Worm (Caenorhabditis elegans) whole organism, late embryonic: ENCODE results near the gene col-98.

ENCODE experiments used
- F13H6.1 ChIP-seq: sonication (generic microtip); optimal IDR thresholded peaks from 2 replicates; lab custom pipeline; 2016; ENCODE audit warnings: missing genetic modification characterization, missing compliant biosample characterization
- K02D7.2 ChIP-seq: sonication (generic microtip); optimal IDR thresholded peaks from 2 replicates; lab custom pipeline; 2017; ENCODE audit warnings: mild to moderate bottlenecking, missing genetic modification characterization, missing compliant biosample characterization
- K09A11.1 ChIP-seq: sonication (generic microtip); optimal IDR thresholded peaks from 2 replicates; lab custom pipeline; 2017; ENCODE audit warnings: antibody characterized with exemption, mild to moderate bottlenecking, missing genetic modification characterization, missing compliant biosample characterization; ENCODE audit not compliant: insufficient read depth
- Y22D7AL.16 ChIP-seq: sonication (generic microtip); optimal IDR thresholded peaks from 2 replicates; lab custom pipeline; 2016; ENCODE audit warnings: missing genetic modification characterization, missing compliant biosample characterization
- ahr-1 ChIP-seq: sonication (generic microtip); optimal IDR thresholded peaks from 2 replicates; lab custom pipeline; 2016; ENCODE audit warnings: missing genetic modification characterization, missing compliant biosample characterization
- ama-1 ChIP-seq: fragments of 150-350 bp; optimal IDR thresholded peaks from 2 replicates; lab custom pipeline; 2014
- ceh-14 ChIP-seq: sonication (generic microtip); optimal IDR thresholded peaks from 2 replicates; lab custom pipeline; 2016; ENCODE audit warnings: missing genotype, missing genetic modification characterization, missing compliant biosample characterization
- ceh-18 ChIP-seq: sonication (generic microtip); optimal IDR thresholded peaks from 2 replicates; lab custom pipeline; 2016; ENCODE audit warnings: missing genetic modification characterization, missing compliant biosample characterization
- ceh-19 ChIP-seq: fragments of 200-800 bp; sonication (Bioruptor generic); optimal IDR thresholded peaks from 2 replicates; lab custom pipeline; 2018; ENCODE audit warnings: mild to moderate bottlenecking, missing genetic modification characterization, missing compliant biosample characterization
- ceh-2 ChIP-seq: sonication (generic microtip); optimal IDR thresholded peaks from 2 replicates; lab custom pipeline; 2016; ENCODE audit warnings: missing genotype, missing genetic modification characterization, missing compliant biosample characterization
- ceh-22 ChIP-seq: sonication (generic microtip); optimal IDR thresholded peaks from 2 replicates; lab custom pipeline; 2017; ENCODE audit warnings: missing biosample characterization, missing genetic modification characterization
- ceh-30 ChIP-seq: fragments of 150-350 bp; optimal IDR thresholded peaks from 2 replicates; lab custom pipeline; 2014; ENCODE audit warnings: missing biosample characterization, missing genetic modification characterization
- ceh-48 ChIP-seq: sonication (generic microtip); optimal IDR thresholded peaks from 2 replicates; lab custom pipeline; 2016; ENCODE audit warnings: missing genetic modification characterization, inconsistent platforms, missing compliant biosample characterization
- ceh-9 ChIP-seq: sonication (generic microtip); optimal IDR thresholded peaks from 2 replicates; lab custom pipeline; 2016; ENCODE audit warnings: mild to moderate bottlenecking, missing genetic modification characterization, inconsistent platforms, missing compliant biosample characterization
- dmd-4 ChIP-seq: sonication (generic microtip); optimal IDR thresholded peaks from 2 replicates; lab custom pipeline; 2016; ENCODE audit warnings: borderline replicate concordance, missing genetic modification characterization, missing compliant biosample characterization
- elt-2 ChIP-seq: sonication (generic microtip); optimal IDR thresholded peaks from 2 replicates; lab custom pipeline; 2016; ENCODE audit warnings: missing genetic modification reagents, missing genetic modification characterization, missing compliant biosample characterization
- elt-4 ChIP-seq: sonication (generic microtip); optimal IDR thresholded peaks from 2 replicates; lab custom pipeline; 2016; ENCODE audit warnings: missing genetic modification characterization, missing compliant biosample characterization
- ets-4 ChIP-seq: sonication (generic microtip); optimal IDR thresholded peaks from 2 replicates; lab custom pipeline; 2016; ENCODE audit warnings: missing genetic modification characterization, missing compliant biosample characterization
- fax-1 ChIP-seq: sonication (generic microtip); optimal IDR thresholded peaks from 2 replicates; lab custom pipeline; 2016; ENCODE audit warnings: missing genotype, missing genetic modification characterization, missing compliant biosample characterization
- fkh-10 ChIP-seq: fragments of 150-350 bp; optimal IDR thresholded peaks from 2 replicates; lab custom pipeline; 2014; ENCODE audit warnings: missing biosample characterization, missing genetic modification reagents, missing genetic modification characterization
- gmeb-2 ChIP-seq: sonication (generic microtip); optimal IDR thresholded peaks from 2 replicates; lab custom pipeline; 2016; ENCODE audit warnings: missing genetic modification characterization, inconsistent platforms, missing compliant biosample characterization
- hlh-6 ChIP-seq: sonication (generic microtip); optimal IDR thresholded peaks from 2 replicates; lab custom pipeline; 2016; ENCODE audit warnings: missing genotype, missing genetic modification characterization, missing compliant biosample characterization
- lim-6 ChIP-seq: sonication (generic microtip); optimal IDR thresholded peaks from 2 replicates; lab custom pipeline; 2016; ENCODE audit warnings: missing genetic modification characterization, missing compliant biosample characterization
- lin-11 ChIP-seq: fragments of 200-800 bp; sonication (Bioruptor generic); optimal IDR thresholded peaks from 2 replicates; lab custom pipeline; 2018; ENCODE audit warnings: mild to moderate bottlenecking, missing genetic modification characterization, missing compliant biosample characterization
- npax-4 ChIP-seq: sonication (generic microtip); optimal IDR thresholded peaks from 2 replicates; lab custom pipeline; 2016; ENCODE audit warnings: missing genetic modification characterization, missing compliant biosample characterization
- odd-2 ChIP-seq: sonication (generic microtip); optimal IDR thresholded peaks from 2 replicates; lab custom pipeline; 2017; ENCODE audit warnings: antibody characterized with exemption, mild to moderate bottlenecking, missing genetic modification characterization, missing compliant biosample characterization
- pat-9 ChIP-seq: fragments of 200-800 bp; sonication (Bioruptor generic); optimal IDR thresholded peaks from 2 replicates; lab custom pipeline; 2018; ENCODE audit warnings: mild to moderate bottlenecking, missing genetic modification characterization, moderate library complexity, missing compliant biosample characterization
- pax-1 ChIP-seq: fragments of 150-350 bp; optimal IDR thresholded peaks from 2 replicates; lab custom pipeline; 2014; ENCODE audit warnings: missing biosample characterization, missing genetic modification characterization
- pha-2 ChIP-seq: sonication (generic microtip); optimal IDR thresholded peaks from 2 replicates; lab custom pipeline; 2017; ENCODE audit warnings: mild to moderate bottlenecking, missing genetic modification characterization, missing compliant biosample characterization
- rnt-1 ChIP-seq: sonication (generic microtip); optimal IDR thresholded peaks from 2 replicates; lab custom pipeline; 2016; ENCODE audit warnings: missing genetic modification characterization, missing compliant biosample characterization
- sdc-2 ChIP-seq: sonication (generic microtip); optimal IDR thresholded peaks from 2 replicates; lab custom pipeline; 2016; ENCODE audit warnings: missing genotype, missing genetic modification characterization, missing compliant biosample characterization
- sox-2 ChIP-seq: fragments of 200-800 bp; sonication (Bioruptor generic); IDR thresholded peaks from 2 replicates; pipeline ENCODE4 v1.3.6; 2022; ENCODE audit warnings: missing genetic modification reagents, missing genetic modification characterization, missing compliant biosample characterization
- sox-4 ChIP-seq: sonication (generic microtip); optimal IDR thresholded peaks from 2 replicates; lab custom pipeline; 2017; ENCODE audit warnings: mild to moderate bottlenecking, missing genetic modification characterization, inconsistent platforms, missing compliant biosample characterization
- syd-9 ChIP-seq: sonication (generic microtip); optimal IDR thresholded peaks from 2 replicates; lab custom pipeline; 2016; ENCODE audit warnings: mild to moderate bottlenecking, missing genetic modification characterization, moderate library complexity, missing compliant biosample characterization
- tbx-2 ChIP-seq: sonication (generic microtip); optimal IDR thresholded peaks from 2 replicates; lab custom pipeline; 2016; ENCODE audit warnings: missing genetic modification characterization, missing compliant biosample characterization
- tbx-7 ChIP-seq: sonication (generic microtip); optimal IDR thresholded peaks from 2 replicates; lab custom pipeline; 2016; ENCODE audit warnings: missing genotype, missing genetic modification characterization, missing compliant biosample characterization
- ttx-3 ChIP-seq: sonication (generic microtip); optimal IDR thresholded peaks from 2 replicates; lab custom pipeline; 2016; ENCODE audit warnings: missing genetic modification reagents, missing genetic modification characterization, missing compliant biosample characterization
- unc-3 ChIP-seq, 2 experiments: fragments of 200-800 bp in 1 of 2; sonication (Bioruptor generic) in 1 of 2; sonication (generic microtip) in 1 of 2; conservative IDR thresholded peaks in 1 of 2; optimal IDR thresholded peaks in 1 of 2; 2 replicates each; pipeline versions ENCODE4 v1.3.6 to Lab custom; 2016 to 2022; ENCODE audit warnings: missing compliant biosample characterization in 2 of 2, missing genetic modification characterization in 2 of 2, missing genetic modification reagents in 1 of 2
- unc-55 ChIP-seq: sonication (generic microtip); optimal IDR thresholded peaks from 2 replicates; lab custom pipeline; 2017; ENCODE audit warnings: missing biosample characterization, missing genetic modification reagents, missing genetic modification characterization
- unc-86 ChIP-seq: sonication (generic microtip); optimal IDR thresholded peaks from 2 replicates; lab custom pipeline; 2016; ENCODE audit warnings: missing genetic modification characterization, missing compliant biosample characterization
- zip-5 ChIP-seq: sonication (generic microtip); optimal IDR thresholded peaks from 2 replicates; lab custom pipeline; 2016; ENCODE audit warnings: missing genetic modification characterization, missing compliant biosample characterization

col-98 gene

DNA sequence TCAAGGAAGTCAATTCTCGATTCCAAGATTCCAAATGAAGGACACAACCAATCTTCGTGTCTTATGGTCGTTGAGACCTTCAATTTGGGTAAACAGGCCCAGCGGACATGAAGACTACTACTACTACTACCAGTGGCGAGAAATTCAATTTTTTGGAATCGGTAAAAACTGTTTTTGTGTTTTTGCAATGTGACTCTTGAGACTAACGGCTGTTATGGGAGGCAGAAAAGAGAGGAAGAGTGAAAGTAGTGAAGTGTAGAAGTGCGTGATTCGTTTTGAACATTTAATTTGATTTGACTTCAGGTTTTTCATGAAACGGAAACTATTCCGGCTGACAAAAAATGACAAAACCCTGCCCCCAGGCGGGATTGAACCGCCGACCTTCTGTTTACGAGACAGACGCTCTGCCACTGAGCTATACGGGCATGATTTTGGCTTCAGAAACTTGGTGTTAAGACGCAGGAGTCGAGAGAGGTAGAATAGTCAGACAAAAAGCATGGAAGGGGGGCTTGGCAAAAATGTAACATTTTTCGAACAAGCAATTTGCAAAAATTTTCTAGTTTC, 3.0 kb upstream of the col-98 start:
- TF ChIP-seq lim-6 (tag; lab: Kevin White, UChicago), result no peak
- no peak for TF ChIP-seq pat-9 (tag; lab: Kevin White, UChicago)
- TF ChIP-seq ceh-22, result no peak
- peak; percentile 27 for TF ChIP-seq ceh-18 (tag; lab: Kevin White, UChicago)
- TF ChIP-seq unc-3 (GFP tag; conservative IDR thresholded peaks at IDR 0.05; lab: Robert Waterston, UW), result no peak
- TF ChIP-seq unc-3 (tag; optimal IDR thresholded peaks at IDR 0.05; lab: Kevin White, UChicago), result no peak
- no peak for TF ChIP-seq elt-4 (tag; lab: Kevin White, UChicago)
- TF ChIP-seq syd-9 (tag; lab: Kevin White, UChicago), result no peak
- TF ChIP-seq ceh-2 (tag; lab: Kevin White, UChicago), result no peak
- no peak for TF ChIP-seq elt-2 (tag; lab: Kevin White, UChicago)
- no peak for TF ChIP-seq tbx-7
- peak; percentile 29 for TF ChIP-seq hlh-6 (tag; lab: Kevin White, UChicago)
- TF ChIP-seq unc-86 (tag; lab: Kevin White, UChicago), result no peak
- TF ChIP-seq fax-1 (tag; lab: Kevin White, UChicago), result no peak
- no peak for TF ChIP-seq lin-11 (tag; lab: Kevin White, UChicago)
- TF ChIP-seq ceh-48, result no peak
- no peak for TF ChIP-seq tbx-2 (tag; lab: Kevin White, UChicago)
- no peak for TF ChIP-seq rnt-1 (tag; lab: Kevin White, UChicago)
- no peak for TF ChIP-seq pax-1 (tag; lab: Kevin White, UChicago)

DNA sequence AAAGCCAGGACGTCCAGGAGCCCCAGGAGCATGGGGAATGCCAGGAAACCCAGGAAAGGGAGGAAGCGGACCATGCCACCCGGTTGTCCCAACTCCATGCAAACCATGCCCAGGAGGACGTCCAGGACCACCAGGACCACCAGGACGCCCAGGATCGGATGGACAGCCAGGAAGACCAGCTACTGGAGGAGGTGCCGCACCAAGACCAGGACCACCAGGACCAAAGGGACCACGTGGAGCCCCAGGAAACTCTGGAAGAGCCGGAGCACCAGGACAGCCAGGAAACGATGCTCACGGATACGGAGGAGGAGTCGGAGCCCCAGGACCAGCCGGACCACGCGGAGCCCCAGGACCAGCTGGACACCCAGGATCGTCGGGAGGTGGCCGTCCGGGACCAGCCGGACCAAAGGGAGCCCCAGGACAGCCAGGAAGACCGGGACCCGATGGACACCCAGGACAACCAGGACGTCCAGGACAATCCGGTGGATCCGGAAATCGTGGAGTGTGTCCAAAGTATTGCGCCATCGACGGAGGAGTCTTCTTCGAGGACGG, 815 bp downstream of the col-98 start:
- peak; percentile 36 for TF ChIP-seq sdc-2 (tag; lab: Kevin White, UChicago)
- TF ChIP-seq Y22D7AL.16 (tag; lab: Kevin White, UChicago), result no peak
- peak; percentile 8 for TF ChIP-seq hlh-6 (tag; lab: Kevin White, UChicago)

DNA sequence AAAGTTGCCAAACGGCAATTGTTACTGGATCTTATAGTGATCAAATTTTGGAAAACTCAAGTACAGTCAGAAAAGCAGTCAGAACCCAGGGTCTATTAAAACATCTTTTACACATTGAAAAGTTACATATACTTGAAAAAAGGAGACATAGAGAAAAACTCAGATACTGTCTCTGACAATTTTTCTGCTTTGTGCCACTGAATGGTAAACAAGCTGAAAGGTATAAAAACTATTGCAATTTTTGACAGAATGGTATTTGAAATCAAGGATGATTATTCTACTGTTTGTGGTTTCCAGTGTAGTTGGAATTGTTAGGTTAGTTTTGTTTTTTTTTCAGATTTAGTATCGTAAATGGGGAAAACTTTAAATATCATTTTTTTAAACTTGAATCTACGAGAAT, 1.9 kb downstream of the col-98 start, which contains the start of gene cyp-13A11:
TSS of gene cyp-13A11 (plus strand) at position 266 of the 400 bp plus-strand sequence.
- TF ChIP-seq ama-1 (lab: Kevin White, UChicago), result no peak
- TF ChIP-seq dmd-4 (tag; lab: Kevin White, UChicago), result no peak
- no peak for TF ChIP-seq K09A11.1 (tag; lab: Kevin White, UChicago)
- no peak for TF ChIP-seq ceh-18 (tag; lab: Kevin White, UChicago)
- no peak for TF ChIP-seq tbx-7
- TF ChIP-seq ahr-1, result no peak
- TF ChIP-seq odd-2 (tag; lab: Kevin White, UChicago), result no peak
- no peak for TF ChIP-seq sox-4 (tag; lab: Kevin White, UChicago)
- TF ChIP-seq unc-55, result no peak
- TF ChIP-seq pha-2 (tag; lab: Kevin White, UChicago), result no peak
- TF ChIP-seq ttx-3 (tag; lab: Kevin White, UChicago), result no peak
- TF ChIP-seq lim-6 (tag; lab: Kevin White, UChicago), result no peak
- TF ChIP-seq zip-5 (tag; lab: Kevin White, UChicago), result no peak
- TF ChIP-seq tbx-2 (tag; lab: Kevin White, UChicago), result no peak
- no peak for TF ChIP-seq sox-2 (GFP tag; lab: Robert Waterston, UW)
- TF ChIP-seq ceh-14 (tag; lab: Kevin White, UChicago), result no peak
- no peak for TF ChIP-seq fkh-10 (GFP tag; lab: Kevin White, UChicago)
- TF ChIP-seq, all 69 proteins: peak for 0

DNA sequence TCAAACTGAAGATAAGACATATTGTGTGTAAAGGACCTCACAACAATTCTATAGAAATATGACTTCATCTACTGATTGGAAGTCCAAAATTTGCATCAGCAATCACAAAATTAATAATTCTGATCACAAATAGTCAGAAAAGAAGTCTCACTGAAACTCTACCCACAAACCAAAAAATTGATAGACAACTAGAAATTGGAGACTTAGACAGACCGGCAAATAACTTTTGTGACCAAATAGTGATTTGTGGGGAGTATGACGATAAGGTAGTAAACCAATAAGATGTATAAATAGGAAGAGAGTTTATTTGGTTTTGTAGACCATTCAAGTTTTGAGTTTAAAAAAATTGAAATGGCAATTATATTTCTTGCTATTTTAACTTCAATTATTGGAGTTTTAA, 5.5 kb downstream of the col-98 start, which contains the start of gene cyp-13A12:
TSS of gene cyp-13A12 (plus strand) at position 267 of the 400 bp plus-strand sequence.
- no peak for TF ChIP-seq ets-4 (tag; lab: Kevin White, UChicago)
- TF ChIP-seq ceh-9, result no peak
- TF ChIP-seq zip-5 (tag; lab: Kevin White, UChicago), result no peak
- no peak for TF ChIP-seq fax-1 (tag; lab: Kevin White, UChicago)
- no peak for TF ChIP-seq F13H6.1
- no peak for TF ChIP-seq ceh-30 (tag; lab: Kevin White, UChicago)
- TF ChIP-seq ceh-19, result no peak
- no peak for TF ChIP-seq K02D7.2
- no peak for TF ChIP-seq gmeb-2 (tag; lab: Kevin White, UChicago)
- TF ChIP-seq npax-4, result no peak
- TF ChIP-seq, all 69 proteins: peak for 0
